Worm (Caenorhabditis elegans) whole organism, L4/young adult: ENCODE measurements around the gene C27D6.1.
A peak's percentile ranks its signal among the peaks of the same experiment; 100 is the strongest.

ENCODE experiments used
- W03F9.2 ChIP-seq: fragments of 150-350 bp; optimal IDR thresholded peaks from 2 replicates; lab custom pipeline; 2014; ENCODE audit warnings: missing biosample characterization, missing genetic modification characterization
- dao-5 ChIP-seq: sonication (generic microtip); optimal IDR thresholded peaks from 2 replicates; lab custom pipeline; 2016; ENCODE audit warnings: missing genotype, missing genetic modification characterization, moderate library complexity, missing compliant biosample characterization
- him-1 ChIP-seq: sonication (generic microtip); optimal IDR thresholded peaks from 2 replicates; lab custom pipeline; 2016; ENCODE audit warnings: missing genotype, missing genetic modification reagents, missing genetic modification characterization, missing compliant biosample characterization

- TF ChIP-seq W03F9.2 (tag; lab: Kevin White, UChicago) (no peak), him-1 (tag; lab: Kevin White, UChicago) (peak; percentile 44), dao-5 (tag; lab: Kevin White, UChicago) (no peak)
These were observed 8.9 kb downstream of the C27D6.1 start for ce11 chrII:5181497-5181896.
